Worm (Caenorhabditis elegans): ENCODE results near the gene K05F1.14.

DNA sequence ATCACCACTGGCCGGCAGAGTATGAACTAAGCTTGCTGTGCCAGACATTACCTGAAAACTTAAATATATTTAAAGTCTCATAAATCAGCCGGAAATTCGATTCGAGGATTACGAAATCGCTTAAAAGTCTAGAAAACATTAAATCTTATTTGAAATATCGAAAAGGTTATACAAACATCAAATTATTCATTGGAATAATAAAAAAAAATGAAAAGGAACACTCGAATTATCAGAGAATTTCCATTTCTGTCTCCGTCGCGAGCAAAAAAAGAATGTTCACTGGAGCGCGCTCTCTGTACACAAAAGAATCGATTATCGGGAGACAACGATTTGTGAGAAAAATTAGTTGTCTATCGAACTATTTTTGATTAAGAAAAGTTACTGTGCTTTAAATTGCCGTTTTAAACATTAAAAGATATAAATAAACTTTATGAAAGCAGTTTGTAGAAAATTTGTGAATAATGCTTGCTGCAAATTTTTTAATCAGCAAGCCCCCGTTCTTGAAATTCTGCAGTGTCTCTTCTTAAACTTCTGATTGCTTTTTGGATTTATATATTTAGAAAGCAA lies 43.8 kb upstream of the K05F1.14 start, which contains the start of gene fzo-1:
- TF ChIP-seq scrt-1 (GFP tag; IDR thresholded peaks at IDR 0.05) (no peak), ceh-36 (tag; optimal IDR thresholded peaks at IDR 0.05) (no peak), flt-1 (GFP tag; IDR thresholded peaks at IDR 0.05) (no peak), ceh-13 (GFP tag; optimal IDR thresholded peaks at IDR 0.05) (peak; percentile 36), hmg-4 (GFP tag; optimal IDR thresholded peaks at IDR 0.05) (no peak), hmbx-1 (tag; optimal IDR thresholded peaks at IDR 0.05) (no peak), sea-1 (GFP tag; conservative IDR thresholded peaks at IDR 0.05) (no peak), F13C5.2 (tag; optimal IDR thresholded peaks at IDR 0.05) (peak; percentile 26), B0310.2 (tag; optimal IDR thresholded peaks at IDR 0.05) (peak; percentile 21)
